Worm (Caenorhabditis elegans): ENCODE measurements around the gene grp-1.

DNA sequence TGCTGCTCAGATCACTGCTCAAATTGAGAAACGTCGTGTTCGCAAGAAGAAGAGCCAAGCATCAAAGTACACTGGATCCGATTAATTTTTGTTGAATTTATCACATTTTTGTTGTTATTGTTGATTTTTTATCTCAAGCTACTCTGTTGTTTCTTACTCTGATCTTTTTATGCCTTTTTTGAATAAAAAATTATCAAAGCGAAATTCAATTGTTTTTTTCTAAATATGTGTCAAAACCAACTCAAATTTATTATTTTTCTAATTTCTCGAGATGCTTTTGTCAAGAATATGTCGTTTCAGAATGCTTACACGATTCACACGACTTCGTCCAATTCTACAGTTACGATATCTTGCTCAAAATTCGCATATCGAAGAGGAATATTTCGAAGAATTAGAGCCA lies 38.1 kb upstream of the grp-1 start, which contains the start of gene K12H4.2:
- TF ChIP-seq zip-8 (tag; optimal IDR thresholded peaks at IDR 0.05) (no peak), nhr-76 (tag; optimal IDR thresholded peaks at IDR 0.05) (no peak), ceh-43 (GFP tag; optimal IDR thresholded peaks at IDR 0.05) (no peak)
